Worm (Caenorhabditis elegans) whole organism, L1 larva: ENCODE data around the gene nlp-34.

ENCODE experiments used
- C04F5.9 ChIP-seq: sonication (generic microtip); optimal IDR thresholded peaks from 2 replicates; lab custom pipeline; 2016; ENCODE audit warnings: missing genetic modification characterization, missing compliant biosample characterization
- C16A3.4 ChIP-seq: fragments of 150-350 bp; optimal IDR thresholded peaks from 2 replicates; lab custom pipeline; 2014; ENCODE audit warnings: missing biosample characterization, missing genetic modification characterization
- C34B4.2 ChIP-seq: sonication (generic microtip); optimal IDR thresholded peaks from 2 replicates; lab custom pipeline; 2017; ENCODE audit warnings: mild to moderate bottlenecking, missing genetic modification characterization, missing compliant biosample characterization
- F16B12.6 ChIP-seq: fragments of 150-350 bp; optimal IDR thresholded peaks from 2 replicates; lab custom pipeline; 2014; ENCODE audit warnings: missing biosample characterization, missing genetic modification characterization
- aha-1 ChIP-seq: fragments of 150-350 bp; optimal IDR thresholded peaks from 2 replicates; lab custom pipeline; 2014; ENCODE audit warnings: missing biosample characterization, missing genetic modification characterization
- aly-2 ChIP-seq: fragments of 150-350 bp; optimal IDR thresholded peaks from 2 replicates; lab custom pipeline; 2014; ENCODE audit warnings: missing biosample characterization, missing genetic modification characterization
- ama-1 ChIP-seq: fragments of 150-350 bp; optimal IDR thresholded peaks from 2 replicates; lab custom pipeline; 2014
- blmp-1 ChIP-seq: fragments of 150-350 bp; optimal IDR thresholded peaks from 2 replicates; lab custom pipeline; 2014; ENCODE audit warnings: missing biosample characterization, missing genetic modification characterization
- ceh-63 ChIP-seq: fragments of 200-800 bp; sonication (Bioruptor generic); optimal IDR thresholded peaks from 2 replicates; lab custom pipeline; 2018; ENCODE audit warnings: mild to moderate bottlenecking, missing genetic modification characterization, missing compliant biosample characterization
- ceh-8 ChIP-seq: fragments of 200-800 bp; sonication (Bioruptor generic); optimal IDR thresholded peaks from 2 replicates; lab custom pipeline; 2018; ENCODE audit warnings: mild to moderate bottlenecking, missing genetic modification characterization, moderate library complexity, missing compliant biosample characterization
- ceh-90 ChIP-seq: sonication (generic microtip); optimal IDR thresholded peaks from 2 replicates; lab custom pipeline; 2016; ENCODE audit warnings: missing genetic modification characterization, missing compliant biosample characterization
- dpl-1 ChIP-seq, 3 experiments: fragments of 150-350 bp in 2 of 3; sonication (generic microtip) in 1 of 3; optimal IDR thresholded peaks; 2 replicates each; lab custom pipeline; 2014 to 2017; ENCODE audit warnings: missing biosample characterization in 3 of 3, missing genetic modification characterization in 3 of 3, missing genetic modification reagents in 3 of 3
- dsc-1 ChIP-seq: sonication (generic microtip); optimal IDR thresholded peaks from 2 replicates; lab custom pipeline; 2016; ENCODE audit warnings: mild to moderate bottlenecking, missing genetic modification characterization, missing compliant biosample characterization
- efl-1 ChIP-seq, 4 experiments: fragments of 150-350 bp; optimal IDR thresholded peaks in 3 of 4; peaks in 1 of 4; 1 replicate in 1 of 4; 2 replicates in 3 of 4; lab custom pipeline; 2014; ENCODE audit warnings: missing biosample characterization in 2 of 4, missing genetic modification characterization in 2 of 4, missing genetic modification reagents in 2 of 4
- egl-27 ChIP-seq, 2 experiments: fragments of 150-350 bp in 1 of 2; sonication (generic microtip); optimal IDR thresholded peaks; 3 replicates each; lab custom pipeline; 2017 to 2018; ENCODE audit warnings: missing biosample characterization in 2 of 2, missing genetic modification characterization in 2 of 2, missing genetic modification reagents in 2 of 2
- elt-3 ChIP-seq, 6 experiments: fragments of 150-350 bp in 1 of 6; sonication (generic microtip); optimal IDR thresholded peaks; 2 replicates each; lab custom pipeline; 2017 to 2018; ENCODE audit warnings: missing biosample characterization in 6 of 6, missing genetic modification characterization in 6 of 6, inconsistent platforms in 1 of 6
- fkh-8 ChIP-seq: sonication (generic microtip); optimal IDR thresholded peaks from 2 replicates; lab custom pipeline; 2016; ENCODE audit warnings: mild to moderate bottlenecking, missing genetic modification characterization, missing compliant biosample characterization
- fos-1 ChIP-seq: fragments of 150-350 bp; optimal IDR thresholded peaks from 2 replicates; lab custom pipeline; 2014; ENCODE audit warnings: missing biosample characterization, missing genetic modification characterization
- irx-1 ChIP-seq: sonication (generic microtip); optimal IDR thresholded peaks from 2 replicates; lab custom pipeline; 2016; ENCODE audit warnings: missing genetic modification characterization, missing compliant biosample characterization
- isw-1 ChIP-seq: fragments of 200-800 bp; sonication (Bioruptor generic); IDR thresholded peaks from 2 replicates; pipeline ENCODE4 v1.3.6; 2022; ENCODE audit warnings: missing genetic modification characterization, missing compliant biosample characterization
- jun-1 ChIP-seq: fragments of 150-350 bp; optimal IDR thresholded peaks from 2 replicates; lab custom pipeline; 2014; ENCODE audit warnings: missing biosample characterization, missing genetic modification reagents, missing genetic modification characterization
- lin-14 ChIP-seq: fragments of 200-800 bp; sonication (Bioruptor generic); optimal IDR thresholded peaks from 2 replicates; lab custom pipeline; 2018; ENCODE audit warnings: mild to moderate bottlenecking, missing genetic modification characterization, moderate library complexity, missing compliant biosample characterization
- lin-35 ChIP-seq, 2 experiments: fragments of 150-350 bp; optimal IDR thresholded peaks; 2 replicates each; lab custom pipeline; 2014; ENCODE audit warnings: missing biosample characterization in 2 of 2, missing genetic modification characterization in 2 of 2, missing genetic modification reagents in 2 of 2
- lin-39 ChIP-seq: fragments of 150-350 bp; optimal IDR thresholded peaks from 2 replicates; lab custom pipeline; 2014; ENCODE audit warnings: missing biosample characterization, missing genetic modification reagents, missing genetic modification characterization
- lir-3 ChIP-seq: sonication (generic microtip); optimal IDR thresholded peaks from 2 replicates; lab custom pipeline; 2016; ENCODE audit warnings: mild to moderate bottlenecking, missing genetic modification characterization, moderate library complexity, missing compliant biosample characterization; ENCODE audit not compliant: poor library complexity
- lsy-2 ChIP-seq, 2 experiments: fragments of 150-350 bp; optimal IDR thresholded peaks; 2 replicates each; lab custom pipeline; 2014; ENCODE audit warnings: missing biosample characterization in 2 of 2, missing genetic modification characterization in 2 of 2
- mab-9 ChIP-seq: fragments of 200-800 bp; sonication (Bioruptor generic); IDR thresholded peaks from 2 replicates; pipeline ENCODE4 v1.3.6; 2022; ENCODE audit warnings: missing genetic modification reagents, missing genetic modification characterization, missing compliant biosample characterization
- mdl-1 ChIP-seq, 2 experiments: fragments of 150-350 bp; optimal IDR thresholded peaks; 2 replicates each; lab custom pipeline; 2014 to 2017; ENCODE audit warnings: missing biosample characterization in 2 of 2, missing genetic modification characterization in 2 of 2, inconsistent platforms in 1 of 2
- nhr-11 ChIP-seq: fragments of 150-350 bp; optimal IDR thresholded peaks from 2 replicates; lab custom pipeline; 2014; ENCODE audit warnings: missing biosample characterization, missing genetic modification characterization
- nhr-12 ChIP-seq: sonication (generic microtip); optimal IDR thresholded peaks from 2 replicates; lab custom pipeline; 2017; ENCODE audit warnings: missing biosample characterization, missing genetic modification characterization
- nhr-19 ChIP-seq: fragments of 200-800 bp; sonication (Bioruptor generic); conservative IDR thresholded peaks from 2 replicates; pipeline ENCODE4 v1.3.6; 2022; ENCODE audit warnings: missing genetic modification characterization, missing compliant biosample characterization
- nhr-20 ChIP-seq: sonication (generic microtip); optimal IDR thresholded peaks from 2 replicates; lab custom pipeline; 2016; ENCODE audit warnings: mild to moderate bottlenecking, missing genetic modification characterization, missing compliant biosample characterization
- nhr-28 ChIP-seq: fragments of 150-350 bp; optimal IDR thresholded peaks from 2 replicates; lab custom pipeline; 2014; ENCODE audit warnings: missing biosample characterization, missing genetic modification characterization
- nhr-47 ChIP-seq: sonication (generic microtip); optimal IDR thresholded peaks from 2 replicates; lab custom pipeline; 2016; ENCODE audit warnings: mild to moderate bottlenecking, missing genetic modification characterization, moderate library complexity, missing compliant biosample characterization
- nhr-71 ChIP-seq: sonication (generic microtip); optimal IDR thresholded peaks from 2 replicates; lab custom pipeline; 2016; ENCODE audit warnings: mild to moderate bottlenecking, missing genetic modification characterization, moderate library complexity, missing compliant biosample characterization
- nhr-77 ChIP-seq: fragments of 150-350 bp; optimal IDR thresholded peaks from 2 replicates; lab custom pipeline; 2014; ENCODE audit warnings: missing biosample characterization, missing genetic modification characterization
- nhr-84 ChIP-seq: sonication (generic microtip); optimal IDR thresholded peaks from 2 replicates; lab custom pipeline; 2017; ENCODE audit warnings: missing biosample characterization, missing genetic modification characterization
- nhr-85 ChIP-seq: sonication (generic microtip); peaks from one replicate; lab custom pipeline; 2016; ENCODE audit warnings: missing genetic modification characterization, inconsistent platforms, missing compliant biosample characterization
- nhr-90 ChIP-seq: sonication (generic microtip); optimal IDR thresholded peaks from 2 replicates; lab custom pipeline; 2016; ENCODE audit warnings: mild to moderate bottlenecking, missing genetic modification characterization, missing compliant biosample characterization; ENCODE audit not compliant: poor library complexity
- pax-3 ChIP-seq: fragments of 200-800 bp; sonication (Bioruptor generic); optimal IDR thresholded peaks from 2 replicates; lab custom pipeline; 2018; ENCODE audit warnings: mild to moderate bottlenecking, missing genetic modification characterization, moderate library complexity, missing compliant biosample characterization
- snu-23 ChIP-seq: sonication (generic microtip); optimal IDR thresholded peaks from 2 replicates; lab custom pipeline; 2016; ENCODE audit warnings: missing genetic modification characterization, missing compliant biosample characterization
- sup-37 ChIP-seq: fragments of 200-800 bp; sonication (Bioruptor generic); optimal IDR thresholded peaks from 2 replicates; lab custom pipeline; 2018; ENCODE audit warnings: mild to moderate bottlenecking, missing genetic modification characterization, missing compliant biosample characterization
- swsn-7 ChIP-seq: sonication (generic microtip); optimal IDR thresholded peaks from 2 replicates; lab custom pipeline; 2016; ENCODE audit warnings: missing genetic modification characterization, missing compliant biosample characterization
- tbx-2 ChIP-seq: sonication (generic microtip); optimal IDR thresholded peaks from 2 replicates; lab custom pipeline; 2016; ENCODE audit warnings: missing genetic modification characterization, missing compliant biosample characterization
- unc-130 ChIP-seq: fragments of 150-350 bp; optimal IDR thresholded peaks from 2 replicates; lab custom pipeline; 2017; ENCODE audit warnings: missing biosample characterization, missing genetic modification characterization, inconsistent platforms
- unc-86 ChIP-seq: sonication (generic microtip); optimal IDR thresholded peaks from 2 replicates; lab custom pipeline; 2016; ENCODE audit warnings: missing genetic modification characterization, missing compliant biosample characterization
- unc-98 ChIP-seq: fragments of 200-800 bp; sonication (Bioruptor generic); IDR thresholded peaks from 2 replicates; pipeline ENCODE4 v1.3.6; 2022; ENCODE audit warnings: missing genetic modification characterization, missing compliant biosample characterization
- xbp-1 ChIP-seq: sonication (generic microtip); optimal IDR thresholded peaks from 2 replicates; lab custom pipeline; 2016; ENCODE audit warnings: missing genetic modification characterization, missing compliant biosample characterization
- zag-1 ChIP-seq: fragments of 150-350 bp; optimal IDR thresholded peaks from 2 replicates; lab custom pipeline; 2014; ENCODE audit warnings: missing biosample characterization, missing genetic modification characterization
- ztf-11 ChIP-seq, 2 experiments: sonication (generic microtip); optimal IDR thresholded peaks; 2 replicates each; lab custom pipeline; 2016 to 2017; ENCODE audit warnings: missing genetic modification characterization in 2 of 2, missing biosample characterization in 1 of 2, missing compliant biosample characterization in 1 of 2

nlp-34 gene

ce11 chrV:3987616-3988015, 8.7 kb upstream of the nlp-34 start, which contains the start of gene nlp-28:
Gene nlp-28, plus strand, starts transcription at chrV:3987900.
- TF ChIP-seq unc-98 (GFP tag; lab: Robert Waterston, UW) (no peak), elt-3 (tag; optimal IDR thresholded peaks at IDR 0.05; lab: Kevin White, UChicago) (peak in 1 of 6 experiments; percentile 53), nhr-85 (tag; lab: Kevin White, UChicago) (peak; percentile 77), lir-3 (no peak), efl-1 (optimal IDR thresholded peaks at IDR 0.05; lab: Kevin White, UChicago) (no peak), efl-1 (GFP tag; optimal IDR thresholded peaks at IDR 0.05 in 1 of 2; lab: Kevin White, UChicago) (peak in 1 of 2 experiments; percentile 55), ama-1 (no peak), ceh-8 (GFP tag; lab: Kevin White, UChicago) (no peak), egl-27 (tag; optimal IDR thresholded peaks at IDR 0.05; lab: Kevin White, UChicago) (no peak), tbx-2 (tag; lab: Kevin White, UChicago) (peak; percentile 17), C16A3.4 (tag; lab: Kevin White, UChicago) (no peak), mdl-1 (tag; optimal IDR thresholded peaks at IDR 0.05; lab: Kevin White, UChicago) (no peak), ceh-63 (GFP tag; lab: Kevin White, UChicago) (no peak), irx-1 (no peak), nhr-71 (peak; percentile 31), nhr-20 (tag; lab: Kevin White, UChicago) (peak; percentile 54), lin-35 (GFP tag; optimal IDR thresholded peaks at IDR 0.05; lab: Kevin White, UChicago) (peak in 1 of 2 experiments; percentile 0), lin-14 (GFP tag; lab: Kevin White, UChicago) (peak; percentile 41), mab-9 (GFP tag; lab: Robert Waterston, UW) (no peak), nhr-19 (0 out of 2 replicates have a peak, but pooled peaks have one; percentile 4), snu-23 (peak; percentile 19), C04F5.9 (tag; lab: Kevin White, UChicago) (no peak), nhr-28 (tag; lab: Kevin White, UChicago) (no peak)

- TF ChIP-seq nhr-90 (tag; lab: Kevin White, UChicago) (no peak), C34B4.2 (no peak), pax-3 (tag; lab: Kevin White, UChicago) (no peak), swsn-7 (tag; lab: Kevin White, UChicago) (no peak), aly-2 (tag; lab: Kevin White, UChicago) (no peak), ceh-90 (no peak), nhr-85 (tag; lab: Kevin White, UChicago) (peak; percentile 88), ztf-11 (tag; optimal IDR thresholded peaks at IDR 0.05; lab: Kevin White, UChicago) (no peak), xbp-1 (tag; lab: Kevin White, UChicago) (no peak), unc-130 (tag; lab: Kevin White, UChicago) (no peak), zag-1 (tag; lab: Kevin White, UChicago) (no peak), sup-37 (no peak), nhr-12 (no peak), jun-1 (tag; lab: Kevin White, UChicago) (no peak), dsc-1 (no peak), lin-39 (no peak), unc-86 (tag; lab: Kevin White, UChicago) (no peak), isw-1 (GFP tag; lab: Robert Waterston, UW) (no peak), dpl-1 (GFP tag; optimal IDR thresholded peaks at IDR 0.05; lab: Kevin White, UChicago) (no peak), nhr-84 (tag; lab: Kevin White, UChicago) (no peak), nhr-28 (tag; lab: Kevin White, UChicago) (no peak), efl-1 (optimal IDR thresholded peaks at IDR 0.05; lab: Kevin White, UChicago) (no peak), efl-1 (GFP tag; optimal IDR thresholded peaks at IDR 0.05 in 1 of 2; lab: Kevin White, UChicago) (peak in 1 of 2 experiments; percentile 23), nhr-11 (tag; lab: Kevin White, UChicago) (no peak), blmp-1 (tag; lab: Kevin White, UChicago) (peak; percentile 77), lin-14 (GFP tag; lab: Kevin White, UChicago) (peak; percentile 42), elt-3 (tag; optimal IDR thresholded peaks at IDR 0.05; lab: Kevin White, UChicago) (peak in 1 of 6 experiments; percentile 19), fkh-8 (tag; lab: Kevin White, UChicago) (no peak), fos-1 (tag; lab: Kevin White, UChicago) (no peak), aha-1 (no peak), ceh-8 (GFP tag; lab: Kevin White, UChicago) (no peak), nhr-77 (no peak), tbx-2 (tag; lab: Kevin White, UChicago) (no peak), F16B12.6 (tag; lab: Kevin White, UChicago) (no peak), unc-98 (GFP tag; lab: Robert Waterston, UW) (no peak), ama-1 (no peak), nhr-47 (tag; lab: Kevin White, UChicago) (no peak), lsy-2 (tag; optimal IDR thresholded peaks at IDR 0.05; lab: Kevin White, UChicago) (no peak), nhr-71 (peak; percentile 20)
Observed at ce11 chrV:3985104-3985503, 6.2 kb upstream of the nlp-34 start.
